Fruit fly (Drosophila melanogaster) whole organism, embryonic: ENCODE measurements around the gene CG42540.

Experiments used
- Ada2b ChIP-seq: fragments of 200-800 bp; sonication (Bioruptor generic); IDR thresholded peaks from 2 replicates; pipeline ENCODE4 v1.3.6; 2022; ENCODE audit warnings: missing biosample characterization, missing genetic modification characterization
- B-H2 ChIP-seq: fragments of 200-800 bp; sonication (Bioruptor generic); optimal IDR thresholded peaks from 2 replicates; lab custom pipeline; 2018; ENCODE audit warnings: missing biosample characterization, mild to moderate bottlenecking, missing genetic modification characterization
- BEAF-32 ChIP-seq: fragments of 200-800 bp; sonication (Bioruptor generic); optimal IDR thresholded peaks from 3 replicates; lab custom pipeline; 2017; ENCODE audit warnings: missing biosample characterization, missing genetic modification characterization, mild to moderate bottlenecking, moderate library complexity, missing genetic modification reagents
- CG10209 ChIP-seq: fragments of 200-800 bp; sonication (Bioruptor generic); optimal IDR thresholded peaks from 3 replicates; lab custom pipeline; 2017; ENCODE audit warnings: missing biosample characterization, mild to moderate bottlenecking, missing genetic modification characterization, missing genetic modification reagents
- CG10462 ChIP-seq: fragments of 200-800 bp; sonication (Bioruptor generic); optimal IDR thresholded peaks from 2 replicates; lab custom pipeline; 2016; ENCODE audit warnings: missing biosample characterization, missing genetic modification characterization
- CG11456 ChIP-seq: fragments of 200-800 bp; sonication (Bioruptor generic); IDR thresholded peaks from 3 replicates; pipeline ENCODE4 v1.3.6; 2022; ENCODE audit warnings: missing biosample characterization, missing genetic modification characterization
- CG11504 ChIP-seq: fragments of 200-800 bp; sonication (Bioruptor generic); optimal IDR thresholded peaks from 3 replicates; lab custom pipeline; 2019; ENCODE audit warnings: missing biosample characterization, mild to moderate bottlenecking, missing genetic modification characterization, moderate library complexity
- CG14014 ChIP-seq: fragments of 200-800 bp; sonication (Bioruptor generic); IDR thresholded peaks from 2 replicates; pipeline ENCODE4 v1.3.6; 2022; ENCODE audit warnings: missing biosample characterization, missing genetic modification characterization
- CG14710 ChIP-seq: fragments of 200-800 bp; sonication (Bioruptor generic); optimal IDR thresholded peaks from 3 replicates; lab custom pipeline; 2019; ENCODE audit warnings: missing biosample characterization, mild to moderate bottlenecking, missing genetic modification characterization, moderate library complexity
- CG15514 ChIP-seq: fragments of 200-800 bp; sonication (Bioruptor generic); optimal IDR thresholded peaks from 3 replicates; lab custom pipeline; 2017; ENCODE audit warnings: missing biosample characterization, missing genetic modification characterization, mild to moderate bottlenecking, moderate library complexity, missing genetic modification reagents
- CG16779 ChIP-seq: fragments of 200-800 bp; sonication (Bioruptor generic); IDR thresholded peaks from 2 replicates; pipeline ENCODE4 v1.3.6; 2022; ENCODE audit warnings: missing biosample characterization, missing genetic modification characterization
- CG16813 ChIP-seq: fragments of 200-800 bp; sonication (Bioruptor generic); IDR thresholded peaks from 3 replicates; pipeline ENCODE4 v1.3.6; 2022; ENCODE audit warnings: missing biosample characterization, missing genetic modification characterization; ENCODE audit not compliant: partially characterized antibody
- CG17186 ChIP-seq: fragments of 200-800 bp; sonication (Bioruptor generic); optimal IDR thresholded peaks from 3 replicates; lab custom pipeline; 2017; ENCODE audit warnings: missing biosample characterization, missing genetic modification reagents, missing genetic modification characterization
- CG17802 ChIP-seq: fragments of 200-800 bp; sonication (Bioruptor generic); optimal IDR thresholded peaks from 2 replicates; lab custom pipeline; 2018; ENCODE audit warnings: missing biosample characterization, mild to moderate bottlenecking, missing genetic modification characterization, moderate library complexity
- CG2202 ChIP-seq: fragments of 200-800 bp; sonication (Bioruptor generic); optimal IDR thresholded peaks from 2 replicates; lab custom pipeline; 2018; ENCODE audit warnings: missing biosample characterization, mild to moderate bottlenecking, missing genetic modification characterization
- CG30431 ChIP-seq: fragments of 200-800 bp; sonication (Bioruptor generic); optimal IDR thresholded peaks from 2 replicates; lab custom pipeline; 2017; ENCODE audit warnings: missing biosample characterization, missing genetic modification characterization
- CG32767 ChIP-seq: fragments of 200-800 bp; sonication (Bioruptor generic); IDR thresholded peaks from 2 replicates; pipeline ENCODE4 v1.3.6; 2022; ENCODE audit warnings: missing biosample characterization, missing genetic modification characterization
- CG34422 ChIP-seq: fragments of 200-800 bp; sonication (Bioruptor generic); IDR thresholded peaks from 3 replicates; pipeline ENCODE4 v1.3.6; 2022; ENCODE audit warnings: missing biosample characterization, missing genetic modification characterization
- CG3995 ChIP-seq: fragments of 200-800 bp; sonication (Bioruptor generic); optimal IDR thresholded peaks from 3 replicates; lab custom pipeline; 2016; ENCODE audit warnings: missing biosample characterization, missing genetic modification characterization
- CG5245 ChIP-seq: fragments of 200-800 bp; sonication (Bioruptor generic); optimal IDR thresholded peaks from 3 replicates; lab custom pipeline; 2016; ENCODE audit warnings: missing biosample characterization, missing genetic modification characterization
- CG7928 ChIP-seq: fragments of 200-800 bp; sonication (Bioruptor generic); optimal IDR thresholded peaks from 2 replicates; lab custom pipeline; 2017; ENCODE audit warnings: missing biosample characterization, mild to moderate bottlenecking, missing genetic modification characterization
- CG8924 ChIP-seq: fragments of 200-800 bp; optimal IDR thresholded peaks from 3 replicates; lab custom pipeline; 2019; ENCODE audit warnings: missing biosample characterization, mild to moderate bottlenecking, missing genetic modification characterization, moderate library complexity
- D19A ChIP-seq: fragments of 200-800 bp; optimal IDR thresholded peaks from 3 replicates; lab custom pipeline; 2019; ENCODE audit warnings: missing biosample characterization, mild to moderate bottlenecking, missing genetic modification characterization, moderate library complexity
- Dip2 ChIP-seq: fragments of 200-800 bp; sonication (Bioruptor generic); IDR thresholded peaks from 2 replicates; pipeline ENCODE4 v1.3.6; 2022; ENCODE audit warnings: missing biosample characterization, missing genetic modification characterization
- E2f1 ChIP-seq: fragments of 200-800 bp; sonication (Bioruptor generic); IDR thresholded peaks from 2 replicates; pipeline ENCODE4 v1.3.6; 2022; ENCODE audit warnings: missing biosample characterization, missing genetic modification characterization
- Fer1 ChIP-seq: fragments of 200-800 bp; sonication (Bioruptor generic); optimal IDR thresholded peaks from 2 replicates; lab custom pipeline; 2017; ENCODE audit warnings: missing biosample characterization, mild to moderate bottlenecking, missing genetic modification characterization
- Hey ChIP-seq: fragments of 200-800 bp; sonication (Bioruptor generic); optimal IDR thresholded peaks from 3 replicates; lab custom pipeline; 2018; ENCODE audit warnings: missing biosample characterization, mild to moderate bottlenecking, missing genetic modification characterization
- HmgZ ChIP-seq: fragments of 200-800 bp; sonication (Bioruptor generic); optimal IDR thresholded peaks from 2 replicates; lab custom pipeline; 2018; ENCODE audit warnings: missing biosample characterization, mild to moderate bottlenecking, missing genetic modification characterization
- Hr78 ChIP-seq, 2 experiments: fragments of 200-800 bp in 1 of 2; fragments of >200 bp in 1 of 2; sonication (Bioruptor generic) in 1 of 2; optimal IDR thresholded peaks; 2 replicates each; lab custom pipeline; 2017 to 2019; ENCODE audit warnings: missing biosample characterization in 2 of 2, missing genetic modification characterization in 2 of 2, mild to moderate bottlenecking in 1 of 2, moderate library complexity in 1 of 2
- Hsf ChIP-seq: fragments of 200-800 bp; sonication (Bioruptor generic); optimal IDR thresholded peaks from 3 replicates; lab custom pipeline; 2016; ENCODE audit warnings: missing biosample characterization, missing genetic modification characterization
- Lhr ChIP-seq: fragments of 200-800 bp; sonication (Bioruptor generic); optimal IDR thresholded peaks from 3 replicates; lab custom pipeline; 2017; ENCODE audit warnings: mild to moderate bottlenecking, missing biosample characterization, missing genetic modification reagents, missing genetic modification characterization
- Lpt ChIP-seq: fragments of >200 bp; optimal IDR thresholded peaks from 2 replicates; lab custom pipeline; 2018; ENCODE audit warnings: missing biosample characterization, missing genetic modification characterization
- Max ChIP-seq: fragments of 200-800 bp; sonication (Bioruptor generic); optimal IDR thresholded peaks from 2 replicates; lab custom pipeline; 2016; ENCODE audit warnings: missing biosample characterization, mild to moderate bottlenecking, missing genetic modification characterization
- NC2α ChIP-seq: fragments of 200-800 bp; sonication (Bioruptor generic); optimal IDR thresholded peaks from 2 replicates; lab custom pipeline; 2016; ENCODE audit warnings: missing biosample characterization, missing genetic modification characterization
- NC2β ChIP-seq: fragments of 200-800 bp; sonication (Bioruptor generic); optimal IDR thresholded peaks from 2 replicates; lab custom pipeline; 2016; ENCODE audit warnings: missing biosample characterization, missing genetic modification characterization
- Rfx ChIP-seq: fragments of 200-800 bp; sonication (Bioruptor generic); IDR thresholded peaks from 2 replicates; pipeline ENCODE4 v1.3.6; 2022; ENCODE audit warnings: missing biosample characterization, missing genetic modification characterization
- ara ChIP-seq: fragments of 200-800 bp; sonication (Bioruptor generic); IDR thresholded peaks from 2 replicates; pipeline ENCODE4 v1.3.6; 2022; ENCODE audit warnings: missing biosample characterization, missing genetic modification characterization
- chif ChIP-seq, 2 experiments: fragments of 200-800 bp; sonication (Bioruptor generic); optimal IDR thresholded peaks; 3 replicates each; lab custom pipeline; 2016; ENCODE audit warnings: missing biosample characterization in 2 of 2, missing genetic modification characterization in 2 of 2
- dmrt99B ChIP-seq: fragments of 200-800 bp; sonication (Bioruptor generic); optimal IDR thresholded peaks from 2 replicates; lab custom pipeline; 2018; ENCODE audit warnings: missing biosample characterization, mild to moderate bottlenecking, missing genetic modification characterization, moderate library complexity
- fd64A ChIP-seq: fragments of 200-800 bp; sonication (Bioruptor generic); optimal IDR thresholded peaks from 3 replicates; lab custom pipeline; 2018; ENCODE audit warnings: missing biosample characterization, mild to moderate bottlenecking, missing genetic modification characterization
- gce ChIP-seq: fragments of 200-800 bp; sonication (Bioruptor generic); IDR thresholded peaks from 3 replicates; pipeline ENCODE4 v1.3.6; 2022; ENCODE audit warnings: missing biosample characterization, missing genetic modification characterization
- gfzf ChIP-seq: fragments of 200-800 bp; sonication (Bioruptor generic); optimal IDR thresholded peaks from 2 replicates; lab custom pipeline; 2016; ENCODE audit warnings: missing biosample characterization, mild to moderate bottlenecking, missing genetic modification characterization, moderate library complexity
- inv ChIP-seq: fragments of 200-800 bp; sonication (Bioruptor generic); IDR thresholded peaks from 2 replicates; pipeline ENCODE4 v1.3.6; 2022; ENCODE audit warnings: missing biosample characterization, missing genetic modification characterization; ENCODE audit not compliant: partially characterized antibody
- jigr1 ChIP-seq: fragments of 200-800 bp; sonication (Bioruptor generic); IDR thresholded peaks from 3 replicates; pipeline ENCODE4 v1.3.6; 2022; ENCODE audit warnings: missing biosample characterization, missing genetic modification characterization
- maf-S ChIP-seq: fragments of 200-800 bp; sonication (Bioruptor generic); optimal IDR thresholded peaks from 2 replicates; lab custom pipeline; 2016; ENCODE audit warnings: missing biosample characterization, missing genetic modification characterization
- nerfin-1 ChIP-seq: fragments of 200-800 bp; sonication (Bioruptor generic); optimal IDR thresholded peaks from 3 replicates; lab custom pipeline; 2019; ENCODE audit warnings: missing biosample characterization, mild to moderate bottlenecking, missing genetic modification characterization, moderate library complexity
- nmo ChIP-seq: fragments of 200-800 bp; sonication (Bioruptor generic); optimal IDR thresholded peaks from 2 replicates; lab custom pipeline; 2018; ENCODE audit warnings: missing biosample characterization, mild to moderate bottlenecking, missing genetic modification characterization, moderate library complexity
- usp ChIP-seq: fragments of >200 bp; optimal IDR thresholded peaks from 2 replicates; lab custom pipeline; 2017; ENCODE audit warnings: missing biosample characterization, missing genetic modification characterization
- wek ChIP-seq: fragments of 200-800 bp; sonication (Bioruptor generic); optimal IDR thresholded peaks from 3 replicates; lab custom pipeline; 2018; ENCODE audit warnings: missing biosample characterization, mild to moderate bottlenecking, missing genetic modification characterization, moderate library complexity

Gene CG42540

DNA sequence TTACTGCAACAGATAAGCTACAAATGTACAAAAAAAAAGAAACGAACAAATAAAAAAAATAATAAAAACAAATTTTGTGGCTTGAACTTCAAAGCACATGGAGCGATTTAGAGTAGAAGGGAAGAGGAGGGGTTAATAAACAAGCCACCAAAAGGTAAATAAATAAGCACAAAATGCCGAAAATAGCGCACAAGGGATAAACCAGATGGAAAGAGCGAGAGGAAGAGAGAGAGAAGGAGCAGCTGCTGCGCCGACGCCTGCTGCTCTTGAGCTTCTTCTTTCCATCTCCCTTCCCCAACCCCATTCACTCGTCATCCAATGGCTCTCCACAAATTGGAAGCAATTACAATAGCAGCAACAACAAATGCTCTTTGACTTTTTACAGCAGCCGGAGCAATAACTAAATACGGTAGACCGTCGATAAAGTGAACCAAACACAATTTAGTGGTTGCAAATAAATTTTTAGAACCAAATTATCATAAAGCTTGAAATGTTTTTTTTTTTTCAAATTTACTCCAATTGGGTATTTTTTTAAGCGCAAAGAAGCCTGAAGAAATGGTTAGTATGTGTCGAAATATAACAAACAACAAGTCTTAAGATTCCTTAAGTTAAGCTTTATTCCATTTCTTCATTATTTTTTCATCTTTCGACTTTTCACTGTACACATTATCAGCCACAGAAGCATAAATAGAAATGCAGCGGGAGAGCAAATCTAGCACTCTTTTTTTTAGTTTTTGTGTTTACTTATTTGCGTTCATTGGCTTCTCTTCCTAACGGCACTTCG is 68.7 kb downstream of the CG42540 start (continued):
- TF ChIP-seq Hr78 (GFP tag; optimal IDR thresholded peaks at IDR 0.05; lab: Kevin White, UChicago) = peak in 1 of 2 experiments; percentile 76
- TF ChIP-seq CG5245 (GFP tag; lab: Kevin White, UChicago) = peak; percentile 84
- TF ChIP-seq gfzf (GFP tag; lab: Kevin White, UChicago) = no peak
- TF ChIP-seq jigr1 = peak; percentile 73; the same call in 1 of the 3 replicates
- TF ChIP-seq BEAF-32 = no peak
- TF ChIP-seq gce = peak; percentile 80
- peak; percentile 87 for TF ChIP-seq CG34422 (GFP tag; lab: Robert Waterston, UW)
- peak; percentile 87 to 91 for TF ChIP-seq chif (GFP tag; optimal IDR thresholded peaks at IDR 0.05; lab: Kevin White, UChicago)
- peak; percentile 72; the same call in 1 of the 2 replicates for TF ChIP-seq ara
- no peak for TF ChIP-seq CG16779 (GFP tag; lab: Robert Waterston, UW)
- TF ChIP-seq CG17802 = peak; percentile 50
- TF ChIP-seq Hsf (GFP tag; lab: Kevin White, UChicago) = peak; percentile 92
- peak; percentile 74 for TF ChIP-seq NC2β (GFP tag; lab: Kevin White, UChicago)
- peak; percentile 71 for TF ChIP-seq CG15514
- TF ChIP-seq CG7928 (GFP tag; lab: Kevin White, UChicago) = peak; percentile 60
- TF ChIP-seq Lpt (GFP tag; lab: Kevin White, UChicago) = no peak
- peak; percentile 70 for TF ChIP-seq NC2α (GFP tag; lab: Kevin White, UChicago)
- TF ChIP-seq inv (GFP tag; lab: Robert Waterston, UW) = no peak
- peak; percentile 26 for TF ChIP-seq wek (GFP tag; lab: Kevin White, UChicago)
- peak; percentile 83 for TF ChIP-seq HmgZ (tag; lab: Kevin White, UChicago)
- TF ChIP-seq Ada2b (GFP tag; lab: Robert Waterston, UW) = peak; percentile 88
- peak; percentile 72 for TF ChIP-seq CG8924 (tag; lab: Kevin White, UChicago)
- peak; percentile 77 for TF ChIP-seq CG10462 (GFP tag; lab: Kevin White, UChicago)
- TF ChIP-seq CG14710 (tag; lab: Kevin White, UChicago) = peak; percentile 89
- peak; percentile 70 for TF ChIP-seq fd64A
- TF ChIP-seq CG11456 (GFP tag; lab: Robert Waterston, UW) = peak; percentile 72
- TF ChIP-seq Fer1 (GFP tag; lab: Kevin White, UChicago) = peak; percentile 89
- peak; percentile 91 for TF ChIP-seq nerfin-1 (tag; lab: Kevin White, UChicago)
- TF ChIP-seq dmrt99B (tag; lab: Kevin White, UChicago) = peak; percentile 94
- TF ChIP-seq CG14014 (GFP tag; lab: Robert Waterston, UW) = peak; percentile 88
- peak; percentile 75 for TF ChIP-seq maf-S (GFP tag; lab: Kevin White, UChicago)
- TF ChIP-seq CG30431 = peak; percentile 78
- peak; percentile 43 for TF ChIP-seq Lhr (GFP tag; lab: Kevin White, UChicago)
- TF ChIP-seq Rfx = peak; percentile 82
- TF ChIP-seq CG3995 = peak; percentile 59
- peak; percentile 83 for TF ChIP-seq E2f1
- peak; percentile 68 for TF ChIP-seq D19A
- TF ChIP-seq CG10209 (GFP tag; lab: Kevin White, UChicago) = peak; percentile 88
- TF ChIP-seq usp (GFP tag; lab: Kevin White, UChicago) = no peak
- TF ChIP-seq Dip2 (GFP tag; lab: Robert Waterston, UW) = no peak
- TF ChIP-seq CG2202 = peak; percentile 56
- peak; percentile 38 for TF ChIP-seq CG17186 (GFP tag; lab: Kevin White, UChicago)
- peak; percentile 80 for TF ChIP-seq CG32767 (GFP tag; lab: Robert Waterston, UW)
- no peak for TF ChIP-seq Hey (tag; lab: Kevin White, UChicago)
- peak; percentile 93 for TF ChIP-seq CG11504 (tag; lab: Kevin White, UChicago)
- TF ChIP-seq nmo (GFP tag; lab: Kevin White, UChicago) = peak; percentile 95
- TF ChIP-seq B-H2 = peak; percentile 35
- no peak for TF ChIP-seq CG16813
- peak; percentile 72 for TF ChIP-seq Max (GFP tag; lab: Kevin White, UChicago)
